Worm (Caenorhabditis elegans) whole organism, L4/young adult: ENCODE results near the gene Y59A8B.12.

Experiments
- W03F9.2 ChIP-seq: fragments of 150-350 bp; optimal IDR thresholded peaks from 2 replicates; lab custom pipeline; 2014; ENCODE audit warnings: missing biosample characterization, missing genetic modification characterization
- dao-5 ChIP-seq: sonication (generic microtip); optimal IDR thresholded peaks from 2 replicates; lab custom pipeline; 2016; ENCODE audit warnings: missing genotype, missing genetic modification characterization, moderate library complexity, missing compliant biosample characterization
- him-1 ChIP-seq: sonication (generic microtip); optimal IDR thresholded peaks from 2 replicates; lab custom pipeline; 2016; ENCODE audit warnings: missing genotype, missing genetic modification reagents, missing genetic modification characterization, missing compliant biosample characterization

DNA sequence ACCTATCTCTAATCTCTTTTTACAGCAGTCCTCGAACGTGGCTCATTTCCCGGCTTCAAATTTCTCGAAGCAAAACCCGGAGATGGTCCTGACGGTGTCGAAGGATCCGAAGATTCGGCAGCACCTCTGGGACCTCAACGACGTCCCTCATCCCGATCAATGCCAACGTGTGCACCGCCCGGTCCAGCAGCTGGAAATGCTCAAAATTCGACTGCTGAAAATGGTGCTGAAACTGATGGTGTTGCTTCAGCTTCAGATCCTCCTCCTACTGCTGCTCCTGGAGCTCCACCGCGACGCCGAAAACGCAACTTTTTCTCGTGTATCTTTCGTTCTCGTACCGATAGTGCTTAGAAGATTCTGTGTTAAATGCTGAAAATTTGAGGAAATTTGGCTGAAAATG lies 20.0 kb upstream of the Y59A8B.12 start:
- TF ChIP-seq him-1 (no peak), dao-5 (no peak), W03F9.2 (tag; lab: Kevin White, UChicago) (no peak)
